Worm (Caenorhabditis elegans) whole organism, L2 larva: ENCODE results near the gene Y12A6A.1.
A peak's percentile ranks its signal among the peaks of the same experiment; 100 is the strongest.

Experiments used
- C34F6.9 ChIP-seq: fragments of 150-350 bp; optimal IDR thresholded peaks from 2 replicates; lab custom pipeline; 2014; ENCODE audit warnings: missing biosample characterization, missing genetic modification characterization
- F13H6.1 ChIP-seq: sonication (generic microtip); optimal IDR thresholded peaks from 2 replicates; lab custom pipeline; 2016; ENCODE audit warnings: missing genetic modification characterization, missing compliant biosample characterization
- R02D3.7 ChIP-seq: fragments of 150-350 bp; optimal IDR thresholded peaks from 2 replicates; lab custom pipeline; 2014; ENCODE audit warnings: missing biosample characterization, missing genetic modification characterization
- Y55F3AM.14 ChIP-seq: fragments of 200-800 bp; sonication (Bioruptor generic); optimal IDR thresholded peaks from 2 replicates; lab custom pipeline; 2018; ENCODE audit warnings: mild to moderate bottlenecking, missing genetic modification characterization, missing compliant biosample characterization
- ZK546.5 ChIP-seq: sonication (generic microtip); optimal IDR thresholded peaks from 2 replicates; lab custom pipeline; 2017; ENCODE audit warnings: missing biosample characterization, missing genetic modification characterization
- alr-1 ChIP-seq: fragments of 150-350 bp; optimal IDR thresholded peaks from 2 replicates; lab custom pipeline; 2014; ENCODE audit warnings: missing biosample characterization, missing genetic modification characterization
- aly-2 ChIP-seq: fragments of 150-350 bp; optimal IDR thresholded peaks from 2 replicates; lab custom pipeline; 2014; ENCODE audit warnings: missing biosample characterization, missing genetic modification characterization
- ama-1 ChIP-seq: fragments of 150-350 bp; optimal IDR thresholded peaks from 2 replicates; lab custom pipeline; 2018; ENCODE audit warnings: inconsistent platforms
- blmp-1 ChIP-seq: sonication (generic microtip); optimal IDR thresholded peaks from 2 replicates; lab custom pipeline; 2017; ENCODE audit warnings: missing genetic modification characterization, mild to moderate bottlenecking, missing compliant biosample characterization, antibody characterized with exemption, moderate library complexity; ENCODE audit not compliant: insufficient read depth
- ceh-16 ChIP-seq: fragments of 150-350 bp; optimal IDR thresholded peaks from 2 replicates; lab custom pipeline; 2014; ENCODE audit warnings: missing biosample characterization, missing genetic modification characterization
- ceh-82 ChIP-seq: fragments of 150-350 bp; optimal IDR thresholded peaks from 2 replicates; lab custom pipeline; 2014; ENCODE audit warnings: missing biosample characterization, missing genetic modification characterization
- crh-2 ChIP-seq: sonication (generic microtip); optimal IDR thresholded peaks from 2 replicates; lab custom pipeline; 2017; ENCODE audit warnings: missing biosample characterization, missing genetic modification characterization
- dmd-4 ChIP-seq: sonication (generic microtip); optimal IDR thresholded peaks from 2 replicates; lab custom pipeline; 2017; ENCODE audit warnings: missing biosample characterization, missing genetic modification characterization
- elt-1 ChIP-seq: fragments of 150-350 bp; optimal IDR thresholded peaks from 2 replicates; lab custom pipeline; 2014; ENCODE audit warnings: missing biosample characterization, missing genetic modification characterization
- elt-3 ChIP-seq: sonication (generic microtip); optimal IDR thresholded peaks from 2 replicates; lab custom pipeline; 2017; ENCODE audit warnings: missing biosample characterization, missing genetic modification characterization
- fos-1 ChIP-seq: fragments of 150-350 bp; optimal IDR thresholded peaks from 2 replicates; lab custom pipeline; 2014; ENCODE audit warnings: missing biosample characterization, missing genetic modification characterization
- gmeb-1 ChIP-seq: fragments of 150-350 bp; optimal IDR thresholded peaks from 2 replicates; lab custom pipeline; 2014; ENCODE audit warnings: missing biosample characterization, missing genetic modification characterization
- lin-11 ChIP-seq: fragments of 150-350 bp; sonication (generic microtip); optimal IDR thresholded peaks from 2 replicates; lab custom pipeline; 2014; ENCODE audit warnings: missing biosample characterization, missing genetic modification characterization, inconsistent platforms, mixed read lengths
- lin-13 ChIP-seq: fragments of 150-350 bp; optimal IDR thresholded peaks from 2 replicates; lab custom pipeline; 2014; ENCODE audit warnings: missing biosample characterization, missing genetic modification reagents, missing genetic modification characterization
- lin-39 ChIP-seq: fragments of 150-350 bp; optimal IDR thresholded peaks from 2 replicates; lab custom pipeline; 2014; ENCODE audit warnings: missing biosample characterization, missing genetic modification reagents, missing genetic modification characterization
- lsy-2 ChIP-seq, 2 experiments: fragments of 150-350 bp in 1 of 2; sonication (generic microtip) in 1 of 2; optimal IDR thresholded peaks; 2 replicates each; lab custom pipeline; 2014 to 2017; ENCODE audit warnings: missing biosample characterization in 2 of 2, missing genetic modification characterization in 2 of 2
- mbf-1 ChIP-seq: sonication (generic microtip); optimal IDR thresholded peaks from 2 replicates; lab custom pipeline; 2017; ENCODE audit warnings: missing biosample characterization, missing genetic modification characterization
- mdl-1 ChIP-seq, 2 experiments: fragments of 150-350 bp in 1 of 2; sonication (generic microtip) in 1 of 2; optimal IDR thresholded peaks; 2 replicates each; lab custom pipeline; 2017; ENCODE audit warnings: missing biosample characterization in 2 of 2, missing genetic modification characterization in 2 of 2
- nhr-11 ChIP-seq: fragments of 150-350 bp; optimal IDR thresholded peaks from 2 replicates; lab custom pipeline; 2014; ENCODE audit warnings: missing biosample characterization, missing genetic modification characterization
- nhr-129 ChIP-seq: fragments of 150-350 bp; optimal IDR thresholded peaks from 2 replicates; lab custom pipeline; 2014; ENCODE audit warnings: missing biosample characterization, missing genetic modification characterization
- nhr-21 ChIP-seq: fragments of 150-350 bp; optimal IDR thresholded peaks from 2 replicates; lab custom pipeline; 2014; ENCODE audit warnings: missing biosample characterization, missing genetic modification characterization
- nhr-23 ChIP-seq: fragments of 150-350 bp; optimal IDR thresholded peaks from 2 replicates; lab custom pipeline; 2014; ENCODE audit warnings: missing biosample characterization, missing genetic modification reagents, missing genetic modification characterization
- nhr-237 ChIP-seq: fragments of 150-350 bp; optimal IDR thresholded peaks from 2 replicates; lab custom pipeline; 2014; ENCODE audit warnings: missing biosample characterization, missing genetic modification characterization
- nhr-25 ChIP-seq: fragments of 150-350 bp; sonication (generic microtip); optimal IDR thresholded peaks from 3 replicates; lab custom pipeline; 2014; ENCODE audit warnings: missing biosample characterization, missing genetic modification characterization
- nhr-6 ChIP-seq: fragments of 150-350 bp; optimal IDR thresholded peaks from 2 replicates; lab custom pipeline; 2014; ENCODE audit warnings: missing biosample characterization, missing genetic modification characterization
- nhr-77 ChIP-seq: fragments of 150-350 bp; optimal IDR thresholded peaks from 2 replicates; lab custom pipeline; 2014; ENCODE audit warnings: missing biosample characterization, missing genetic modification characterization
- sem-4 ChIP-seq: fragments of 150-350 bp; optimal IDR thresholded peaks from 2 replicates; lab custom pipeline; 2014; ENCODE audit warnings: missing biosample characterization, missing genetic modification reagents, missing genetic modification characterization
- skn-1 ChIP-seq: sonication (generic microtip); optimal IDR thresholded peaks from 2 replicates; lab custom pipeline; 2017; ENCODE audit warnings: missing biosample characterization, missing genetic modification characterization
- sma-3 ChIP-seq: sonication (generic microtip); optimal IDR thresholded peaks from 2 replicates; lab custom pipeline; 2016; ENCODE audit warnings: missing genetic modification reagents, missing genetic modification characterization, missing compliant biosample characterization
- sma-9 ChIP-seq, 2 experiments: fragments of 150-350 bp in 1 of 2; sonication (generic microtip) in 1 of 2; optimal IDR thresholded peaks; 2 replicates each; lab custom pipeline; 2014 to 2016; ENCODE audit warnings: missing genetic modification characterization in 2 of 2, mild to moderate bottlenecking in 1 of 2, missing biosample characterization in 1 of 2, missing compliant biosample characterization in 1 of 2, missing genetic modification reagents in 1 of 2, moderate library complexity in 1 of 2
- unc-39 ChIP-seq: fragments of 150-350 bp; optimal IDR thresholded peaks from 2 replicates; lab custom pipeline; 2014; ENCODE audit warnings: missing biosample characterization, missing genetic modification characterization
- unc-55 ChIP-seq: fragments of 150-350 bp; sonication (generic microtip); optimal IDR thresholded peaks from 3 replicates; lab custom pipeline; 2014; ENCODE audit warnings: missing biosample characterization, missing genetic modification reagents, missing genetic modification characterization
- unc-62 ChIP-seq: fragments of 150-350 bp; optimal IDR thresholded peaks from 2 replicates; lab custom pipeline; 2014; ENCODE audit warnings: missing biosample characterization, missing genetic modification reagents, missing genetic modification characterization
- zag-1 ChIP-seq: fragments of 150-350 bp; optimal IDR thresholded peaks from 2 replicates; lab custom pipeline; 2014; ENCODE audit warnings: missing biosample characterization, missing genetic modification characterization
- ztf-11 ChIP-seq: sonication (generic microtip); optimal IDR thresholded peaks from 2 replicates; lab custom pipeline; 2017; ENCODE audit warnings: missing biosample characterization, missing genetic modification characterization
- ztf-4 ChIP-seq: fragments of 150-350 bp; optimal IDR thresholded peaks from 2 replicates; lab custom pipeline; 2014; ENCODE audit warnings: missing biosample characterization, missing genetic modification characterization

Y12A6A.1 gene

DNA sequence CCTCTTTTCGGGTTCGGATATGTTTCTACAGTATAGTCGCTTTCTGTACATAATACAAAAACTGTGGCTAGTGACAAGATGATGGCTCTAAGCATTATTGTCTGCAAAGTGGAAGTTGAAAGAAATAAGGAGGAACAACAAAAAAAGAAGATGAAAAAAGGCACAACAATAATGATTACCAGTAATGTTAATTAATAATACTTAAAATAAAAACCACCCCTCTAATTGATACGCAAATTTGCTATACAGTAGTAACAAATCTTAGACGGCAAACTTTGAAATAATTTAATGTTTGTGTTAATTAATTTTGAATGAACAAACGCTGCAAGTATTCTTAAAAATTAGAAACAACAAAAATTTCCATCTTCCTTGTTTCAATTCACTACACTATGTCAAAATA lies at the start of gene Y12A6A.1:
Y12A6A.1 (minus strand) TSS at position 101 of the 400 bp plus-strand sequence.
- TF ChIP-seq ZK546.5 (no peak), ztf-4 (tag; lab: Kevin White, UChicago) (no peak), R02D3.7 (tag; lab: Kevin White, UChicago) (no peak), zag-1 (tag; lab: Kevin White, UChicago) (no peak), dmd-4 (tag; lab: Kevin White, UChicago) (no peak), lin-11 (tag; lab: Kevin White, UChicago) (no peak), mdl-1 (tag; optimal IDR thresholded peaks at IDR 0.05; lab: Kevin White, UChicago) (no peak), blmp-1 (tag; lab: Kevin White, UChicago) (no peak), lin-39 (tag; lab: Kevin White, UChicago) (no peak), nhr-23 (tag; lab: Kevin White, UChicago) (no peak), C34F6.9 (tag; lab: Kevin White, UChicago) (no peak)

- no peak for TF ChIP-seq lsy-2 (tag; optimal IDR thresholded peaks at IDR 0.05; lab: Kevin White, UChicago)
- peak; percentile 6 for TF ChIP-seq nhr-25 (tag; lab: Kevin White, UChicago)
- no peak for TF ChIP-seq nhr-21 (tag; lab: Kevin White, UChicago)
- TF ChIP-seq nhr-129 = peak; percentile 5
- TF ChIP-seq dmd-4 (tag; lab: Kevin White, UChicago) = no peak
- TF ChIP-seq sma-9 (GFP tag; optimal IDR thresholded peaks at IDR 0.05; lab: Kevin White, UChicago) = peak; percentile 21
- no peak for TF ChIP-seq sma-9 (tag; optimal IDR thresholded peaks at IDR 0.05; lab: Kevin White, UChicago)
- TF ChIP-seq, all 48 proteins: peak for 3
Measured at ce11 chrX:13670966-13671365, 49.4 kb upstream of the Y12A6A.1 start.

ce11 chrX:13669641-13670040 lies 48.1 kb upstream of the Y12A6A.1 start:
- no peak for TF ChIP-seq dmd-4 (tag; lab: Kevin White, UChicago)
- peak; percentile 73 for TF ChIP-seq nhr-129
- no peak for TF ChIP-seq nhr-6 (tag; lab: Kevin White, UChicago)
- TF ChIP-seq sem-4 (tag; lab: Kevin White, UChicago) = no peak
- TF ChIP-seq lsy-2 (tag; optimal IDR thresholded peaks at IDR 0.05; lab: Kevin White, UChicago) = peak in 1 of 2 experiments; percentile 43
- no peak for TF ChIP-seq ztf-4 (tag; lab: Kevin White, UChicago)
- peak; percentile 54 for TF ChIP-seq fos-1
- no peak for TF ChIP-seq ama-1 (lab: Kevin White, UChicago)
- TF ChIP-seq nhr-11 (tag; lab: Kevin White, UChicago) = no peak
- TF ChIP-seq C34F6.9 (tag; lab: Kevin White, UChicago) = peak; percentile 43
- no peak for TF ChIP-seq alr-1 (tag; lab: Kevin White, UChicago)
- no peak for TF ChIP-seq unc-39 (tag; lab: Kevin White, UChicago)
- TF ChIP-seq mdl-1 (tag; optimal IDR thresholded peaks at IDR 0.05; lab: Kevin White, UChicago) = no peak
- no peak for TF ChIP-seq nhr-25 (tag; lab: Kevin White, UChicago)
- TF ChIP-seq nhr-77 (tag; lab: Kevin White, UChicago) = no peak
- no peak for TF ChIP-seq elt-3 (tag; lab: Kevin White, UChicago)
- TF ChIP-seq ceh-16 (tag; lab: Kevin White, UChicago) = no peak
- no peak for TF ChIP-seq ZK546.5
- TF ChIP-seq lin-11 (tag; lab: Kevin White, UChicago) = no peak
- no peak for TF ChIP-seq ceh-82
- TF ChIP-seq mbf-1 (tag; lab: Kevin White, UChicago) = no peak
- peak; percentile 33 for TF ChIP-seq lin-13 (GFP tag; lab: Kevin White, UChicago)
- peak; percentile 45 for TF ChIP-seq gmeb-1 (tag; lab: Kevin White, UChicago)
- TF ChIP-seq blmp-1 (tag; lab: Kevin White, UChicago) = no peak
- no peak for TF ChIP-seq ztf-11 (tag; lab: Kevin White, UChicago)
- TF ChIP-seq skn-1 (tag; lab: Kevin White, UChicago) = no peak
- TF ChIP-seq nhr-237 (tag; lab: Kevin White, UChicago) = no peak
- no peak for TF ChIP-seq lin-39 (tag; lab: Kevin White, UChicago)
- TF ChIP-seq F13H6.1 (tag; lab: Kevin White, UChicago) = peak; percentile 45
- TF ChIP-seq elt-1 (tag; lab: Kevin White, UChicago) = no peak
- no peak for TF ChIP-seq unc-62 (GFP tag; lab: Kevin White, UChicago)
- no peak for TF ChIP-seq Y55F3AM.14 (GFP tag; lab: Kevin White, UChicago)
- no peak for TF ChIP-seq sma-3 (GFP tag; lab: Kevin White, UChicago)
- TF ChIP-seq nhr-23 (tag; lab: Kevin White, UChicago) = no peak
- TF ChIP-seq aly-2 (tag; lab: Kevin White, UChicago) = no peak
- TF ChIP-seq sma-9 (GFP tag; optimal IDR thresholded peaks at IDR 0.05; lab: Kevin White, UChicago) = peak; percentile 42
- no peak for TF ChIP-seq sma-9 (tag; optimal IDR thresholded peaks at IDR 0.05; lab: Kevin White, UChicago)
- peak; percentile 73 for TF ChIP-seq crh-2 (tag; lab: Kevin White, UChicago)
- TF ChIP-seq unc-55 (GFP tag; lab: Kevin White, UChicago) = peak; percentile 35
